In the genomic region with DNA sequence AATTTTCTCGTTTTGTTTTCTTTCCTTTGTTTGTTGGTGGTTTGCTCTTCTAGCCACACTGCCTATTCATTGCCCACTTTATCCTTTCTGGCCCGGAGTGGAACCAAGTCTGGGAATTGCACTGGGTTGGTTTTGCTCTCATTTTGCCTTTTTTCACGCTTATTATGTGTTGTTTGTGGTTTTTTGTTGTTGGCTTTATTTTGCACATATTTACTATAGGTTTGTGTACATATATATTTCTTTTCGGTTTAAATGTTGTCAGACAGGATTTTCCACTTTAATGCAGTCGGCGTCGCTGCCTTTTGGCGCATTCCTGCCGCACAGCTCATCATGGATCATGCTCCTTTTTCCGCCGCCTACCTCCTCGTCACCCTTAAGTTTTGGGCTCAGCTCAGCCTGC, we compare ENCODE assay signal across 4 fruit fly cellular contexts.
A peak's percentile ranks its signal among the peaks of the same experiment; 100 is the strongest.
TF ChIP-seq lines count a peak whose summit lies in the region.

No protein-coding gene starts in this region.

- TF ChIP-seq CTCF in whole organism, embryonic (GFP tag; optimal IDR thresholded peaks at IDR 0.05; lab: Kevin White, UChicago) = no peak

TF ChIP-seq in whole organism, embryonic, 481 proteins besides CTCF, POLR2A, EP300 and RAD21:
- TF ChIP-seq Ets65A (GFP tag; lab: Kevin White, UChicago) = peak; percentile 32
- no peak for TF ChIP-seq bcd (GFP tag; optimal IDR thresholded peaks at IDR 0.05; lab: Kevin White, UChicago)
- peak in 1 of 2 experiments; percentile 1 for TF ChIP-seq bsh (GFP tag; optimal IDR thresholded peaks at IDR 0.05; lab: Kevin White, UChicago)
- TF ChIP-seq Sry-β (GFP tag; optimal IDR thresholded peaks at IDR 0.05; lab: Kevin White, UChicago) = no peak
- TF ChIP-seq CG17361 (GFP tag; IDR thresholded peaks at IDR 0.05; lab: Robert Waterston, UW) = no peak
- TF ChIP-seq CG16863 (GFP tag; optimal IDR thresholded peaks at IDR 0.05; lab: Kevin White, UChicago) = no peak
- no peak for TF ChIP-seq cwo (GFP tag; optimal IDR thresholded peaks at IDR 0.05; lab: Kevin White, UChicago)
- no peak for TF ChIP-seq pan (optimal IDR thresholded peaks at IDR 0.05; lab: Kevin White, UChicago)
- no peak for TF ChIP-seq pan (GFP tag; optimal IDR thresholded peaks at IDR 0.05 in 1 of 2, IDR thresholded peaks at IDR 0.05 in 1 of 2)
- 0 out of 4 replicates have a peak, but pooled peaks have one; percentile 7 for TF ChIP-seq chinmo (GFP tag; IDR thresholded peaks at IDR 0.05; lab: Robert Waterston, UW; ENCODE audit: partially characterized antibody)
- TF ChIP-seq Myb (GFP tag; optimal IDR thresholded peaks at IDR 0.05; lab: Kevin White, UChicago) = no peak
- TF ChIP-seq al (GFP tag; IDR thresholded peaks at IDR 0.05; lab: Robert Waterston, UW) = no peak
- peak; percentile 80 for TF ChIP-seq nom (GFP tag; optimal IDR thresholded peaks at IDR 0.05; lab: Kevin White, UChicago)
- TF ChIP-seq CG12299 (tag; optimal IDR thresholded peaks at IDR 0.05; lab: Kevin White, UChicago) = no peak
- TF ChIP-seq nau (GFP tag; optimal IDR thresholded peaks at IDR 0.05; lab: Kevin White, UChicago) = no peak
- TF ChIP-seq CG18476 (GFP tag; optimal IDR thresholded peaks at IDR 0.05; lab: Kevin White, UChicago) = no peak
TF ChIP-seq in whole organism, embryonic: peak in this region for 4.

TF ChIP-seq in whole organism, prepupa, 60 proteins besides CTCF, POLR2A, EP300 and RAD21:
- no peak for TF ChIP-seq Sox14 (GFP tag; optimal IDR thresholded peaks at IDR 0.05; lab: Kevin White, UChicago)
- peak; percentile 89 to 94 for TF ChIP-seq ss (GFP tag; optimal IDR thresholded peaks at IDR 0.05; lab: Kevin White, UChicago)
- TF ChIP-seq Eip78C (GFP tag; lab: Kevin White, UChicago) = peak; percentile 61
- TF ChIP-seq dsx (GFP tag; optimal IDR thresholded peaks at IDR 0.05; lab: Kevin White, UChicago; ENCODE audit: poor library complexity, severe bottlenecking) = peak; percentile 37
- TF ChIP-seq CG9139 (GFP tag; optimal IDR thresholded peaks at IDR 0.05; lab: Kevin White, UChicago) = peak; percentile 74
- peak; percentile 49 for TF ChIP-seq CG6808 (GFP tag; optimal IDR thresholded peaks at IDR 0.05; lab: Kevin White, UChicago)
- peak; percentile 42 for TF ChIP-seq Ets96B (tag; optimal IDR thresholded peaks at IDR 0.05; lab: Kevin White, UChicago)
- no peak for TF ChIP-seq fd59A (GFP tag; optimal IDR thresholded peaks at IDR 0.05; lab: Kevin White, UChicago)
- TF ChIP-seq Hr38 (GFP tag; optimal IDR thresholded peaks at IDR 0.05; lab: Kevin White, UChicago) = no peak
- peak; percentile 24 for TF ChIP-seq spab (GFP tag; optimal IDR thresholded peaks at IDR 0.05; lab: Kevin White, UChicago)
- TF ChIP-seq CG10669 (GFP tag; optimal IDR thresholded peaks at IDR 0.05; lab: Kevin White, UChicago) = peak; percentile 17
- TF ChIP-seq CG6276 (GFP tag; optimal IDR thresholded peaks at IDR 0.05; lab: Kevin White, UChicago) = no peak
- no peak; the same call in 2 of the 3 replicates for TF ChIP-seq CG6163 (GFP tag; IDR thresholded peaks at IDR 0.05; lab: Robert Waterston, UW)

TF ChIP-seq in whole organism, pupa, 21 proteins besides CTCF, POLR2A, EP300 and RAD21:
- no peak for TF ChIP-seq CG10348 (GFP tag; IDR thresholded peaks at IDR 0.05; lab: Robert Waterston, UW)
- no peak for TF ChIP-seq CG14655 (GFP tag; optimal IDR thresholded peaks at IDR 0.05; lab: Kevin White, UChicago)
- TF ChIP-seq CG32121 (GFP tag; IDR thresholded peaks at IDR 0.05; lab: Robert Waterston, UW) = no peak
- peak; percentile 15 for TF ChIP-seq CG34367 (tag; optimal IDR thresholded peaks at IDR 0.05; lab: Kevin White, UChicago)
- no peak for TF ChIP-seq Pif1A (GFP tag; optimal IDR thresholded peaks at IDR 0.05; lab: Kevin White, UChicago)
- peak; percentile 21 for TF ChIP-seq CG17806 (tag; optimal IDR thresholded peaks at IDR 0.05; lab: Kevin White, UChicago)
- TF ChIP-seq CG15710 (tag; optimal IDR thresholded peaks at IDR 0.05; lab: Kevin White, UChicago) = peak; percentile 36
- TF ChIP-seq CG13204 (GFP tag; optimal IDR thresholded peaks at IDR 0.05; lab: Kevin White, UChicago) = peak; percentile 57
- TF ChIP-seq CG9948 (tag; optimal IDR thresholded peaks at IDR 0.05; lab: Kevin White, UChicago) = peak; percentile 12
- no peak for TF ChIP-seq Ets98B (GFP tag; IDR thresholded peaks at IDR 0.05; lab: Robert Waterston, UW)
- TF ChIP-seq D1 (tag; optimal IDR thresholded peaks at IDR 0.05; lab: Kevin White, UChicago) = no peak
- TF ChIP-seq Pif1B (GFP tag; optimal IDR thresholded peaks at IDR 0.05; lab: Kevin White, UChicago) = no peak
- TF ChIP-seq Snoo (tag; optimal IDR thresholded peaks at IDR 0.05; lab: Kevin White, UChicago) = no peak
- peak; percentile 63 for TF ChIP-seq EcR (GFP tag; optimal IDR thresholded peaks at IDR 0.05; lab: Kevin White, UChicago)
- TF ChIP-seq CG12605 (GFP tag; IDR thresholded peaks at IDR 0.05; lab: Robert Waterston, UW) = no peak
- TF ChIP-seq rn (GFP tag; IDR thresholded peaks at IDR 0.05; lab: Robert Waterston, UW) = no peak
- TF ChIP-seq gl (tag; optimal IDR thresholded peaks at IDR 0.05; lab: Kevin White, UChicago) = peak; percentile 75
- no peak for TF ChIP-seq CG8301 (tag; optimal IDR thresholded peaks at IDR 0.05; lab: Kevin White, UChicago)
- no peak for TF ChIP-seq fd96Ca (GFP tag; IDR thresholded peaks at IDR 0.05; lab: Robert Waterston, UW)
- TF ChIP-seq CG4496 (GFP tag; IDR thresholded peaks at IDR 0.05; lab: Robert Waterston, UW) = no peak
- peak; percentile 24 for TF ChIP-seq CG8159 (tag; optimal IDR thresholded peaks at IDR 0.05; lab: Kevin White, UChicago)

TF ChIP-seq in whole organism, wandering third instar larva, 38 proteins besides CTCF, POLR2A, EP300 and RAD21:
- TF ChIP-seq Vsx2 (GFP tag; optimal IDR thresholded peaks at IDR 0.05; lab: Kevin White, UChicago; ENCODE audit: partially characterized antibody) = peak; percentile 20
- TF ChIP-seq Mio (GFP tag; optimal IDR thresholded peaks at IDR 0.05; lab: Kevin White, UChicago) = no peak
